Worm (Caenorhabditis elegans): ENCODE data around the gene F12A10.6.

ce11 chrII:5449219-5449618 is 45.1 kb downstream of the F12A10.6 start:
- TF ChIP-seq flt-1 (GFP tag; IDR thresholded peaks at IDR 0.05) (no peak), ztf-29 (GFP tag; IDR thresholded peaks at IDR 0.05) (no peak), tab-1 (GFP tag; IDR thresholded peaks at IDR 0.05) (no peak), T22C8.4 (GFP tag; IDR thresholded peaks at IDR 0.05) (no peak), klf-2 (GFP tag; conservative IDR thresholded peaks at IDR 0.05) (no peak), ztf-23 (GFP tag; IDR thresholded peaks at IDR 0.05) (no peak)
